Fruit fly (Drosophila melanogaster): Measurements from ENCODE around the gene CG34436.

CG34436 gene

DNA sequence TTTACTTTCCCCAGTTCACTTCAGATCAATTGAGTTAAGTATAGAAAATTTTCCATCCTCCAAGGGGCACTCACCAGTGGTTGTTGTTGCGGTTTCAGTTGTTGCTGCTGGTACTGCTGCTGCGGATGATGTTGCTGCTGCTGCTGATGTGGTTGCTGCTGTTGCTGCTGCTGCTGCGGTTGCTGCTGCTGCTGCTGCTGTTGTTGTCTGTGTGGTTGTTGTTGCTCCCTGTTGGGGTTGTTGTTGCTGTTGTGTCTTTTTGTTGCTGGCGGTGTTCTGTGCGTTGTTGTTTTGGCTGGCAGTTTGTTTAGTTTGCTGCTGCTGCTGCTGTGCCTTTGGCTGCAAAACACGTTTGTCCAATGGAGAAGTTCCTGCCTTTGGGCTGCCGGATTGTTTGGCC is 43.0 kb downstream of the CG34436 start:
- TF ChIP-seq noc (tag; optimal IDR thresholded peaks at IDR 0.05) = no peak

DNA sequence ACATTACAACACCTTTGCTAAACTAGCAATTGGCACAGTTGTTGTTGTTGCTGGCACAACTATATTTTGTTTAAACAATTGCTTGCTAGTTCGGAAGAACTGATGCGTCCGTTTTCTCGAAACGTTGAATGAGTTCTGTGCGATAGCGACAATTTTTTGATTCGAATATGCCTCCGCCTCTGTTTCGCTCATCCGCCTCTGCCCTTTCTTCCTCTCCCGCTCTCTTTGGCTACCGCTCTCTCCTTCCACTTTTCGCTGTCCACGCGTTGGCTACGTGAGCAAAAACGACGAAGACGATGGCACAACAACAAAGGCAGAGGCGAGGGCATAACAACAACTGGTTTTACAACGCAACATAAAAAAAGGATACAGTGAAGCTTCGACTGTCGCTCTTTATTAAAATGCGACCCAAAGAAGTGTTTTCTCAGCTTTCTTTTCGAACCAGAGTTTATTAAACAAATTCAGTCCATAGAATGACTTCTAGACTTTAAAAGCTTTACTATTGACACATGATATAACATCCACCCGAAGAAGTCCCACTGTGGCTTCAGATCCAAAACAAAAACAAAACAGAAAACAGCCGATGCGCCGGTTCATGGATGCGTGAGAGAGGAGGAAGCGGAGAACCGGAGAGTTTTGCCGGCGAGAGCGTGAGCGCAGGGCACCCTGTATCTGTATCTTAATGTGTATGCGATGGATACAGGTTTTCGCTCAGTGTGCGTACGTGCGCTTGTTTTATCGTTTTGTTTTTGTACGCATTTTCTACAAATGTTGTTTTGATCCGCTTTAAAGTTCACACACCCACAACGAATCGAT is 44.0 kb downstream of the CG34436 start:
- TF ChIP-seq noc (tag; optimal IDR thresholded peaks at IDR 0.05) = peak; percentile 99

dm6 chr3R:28327132-28327531 is 44.8 kb downstream of the CG34436 start:
- no peak for TF ChIP-seq noc (tag; optimal IDR thresholded peaks at IDR 0.05)

DNA sequence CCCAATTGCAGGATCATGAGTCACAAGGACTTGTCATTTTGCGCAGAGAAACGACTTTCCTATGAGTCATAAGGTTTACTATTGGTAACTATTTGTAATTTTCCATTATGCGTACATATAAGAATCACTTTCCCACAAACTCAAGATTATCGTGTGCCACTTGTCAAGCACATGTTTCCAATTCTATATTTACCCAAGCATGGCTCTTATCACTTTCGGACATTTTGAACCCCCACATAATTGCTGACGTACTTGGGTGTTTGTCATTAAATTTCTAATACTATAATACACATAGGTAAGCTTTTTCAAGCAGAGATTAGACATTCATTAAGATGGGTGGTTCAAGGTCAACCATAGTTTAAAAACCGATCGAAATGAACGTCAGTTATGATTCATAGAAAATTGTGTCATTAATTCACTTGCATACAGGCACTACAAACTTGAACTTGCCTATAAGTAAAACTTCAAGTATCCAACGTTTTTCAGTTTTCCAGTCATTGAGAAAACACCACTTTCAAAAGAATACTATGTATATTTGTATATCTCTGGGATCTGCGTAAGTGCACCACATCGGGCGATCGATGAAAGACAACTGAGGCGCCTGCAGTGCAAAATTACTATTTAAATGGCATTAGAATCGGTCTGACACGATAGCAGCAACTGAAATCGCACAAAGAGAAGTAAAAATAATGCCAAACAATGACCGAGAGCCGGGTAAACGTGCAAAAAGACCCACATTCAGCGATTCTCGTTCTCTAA is 45.5 kb downstream of the CG34436 start:
- TF ChIP-seq noc (tag; optimal IDR thresholded peaks at IDR 0.05) = peak; percentile 25

dm6 chr3R:28328780-28329546 is 46.6 kb downstream of the CG34436 start:
- peak; percentile 88 for TF ChIP-seq noc (tag; optimal IDR thresholded peaks at IDR 0.05)

dm6 chr3R:28330266-28331125 is 48.1 kb downstream of the CG34436 start:
- TF ChIP-seq noc (tag; optimal IDR thresholded peaks at IDR 0.05) = no peak

DNA sequence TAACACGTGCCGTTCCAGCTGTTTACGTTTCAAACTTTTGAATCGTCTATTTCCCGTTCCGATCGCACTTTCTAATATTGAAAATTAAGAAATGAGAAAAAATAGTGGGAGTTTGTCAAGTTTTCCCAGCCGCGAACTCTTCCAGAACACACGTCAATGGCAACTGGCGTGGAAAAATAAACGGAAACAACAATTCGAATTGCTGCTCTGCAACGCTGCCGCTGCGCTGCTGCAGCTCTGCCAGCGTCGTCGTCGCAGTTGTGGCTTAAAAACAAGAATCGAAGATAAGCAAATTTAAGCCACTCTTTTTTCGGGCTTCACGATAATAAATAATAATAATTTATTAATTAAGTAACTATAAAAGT is 48.7 kb downstream of the CG34436 start:
- TF ChIP-seq noc (tag; optimal IDR thresholded peaks at IDR 0.05) = no peak

DNA sequence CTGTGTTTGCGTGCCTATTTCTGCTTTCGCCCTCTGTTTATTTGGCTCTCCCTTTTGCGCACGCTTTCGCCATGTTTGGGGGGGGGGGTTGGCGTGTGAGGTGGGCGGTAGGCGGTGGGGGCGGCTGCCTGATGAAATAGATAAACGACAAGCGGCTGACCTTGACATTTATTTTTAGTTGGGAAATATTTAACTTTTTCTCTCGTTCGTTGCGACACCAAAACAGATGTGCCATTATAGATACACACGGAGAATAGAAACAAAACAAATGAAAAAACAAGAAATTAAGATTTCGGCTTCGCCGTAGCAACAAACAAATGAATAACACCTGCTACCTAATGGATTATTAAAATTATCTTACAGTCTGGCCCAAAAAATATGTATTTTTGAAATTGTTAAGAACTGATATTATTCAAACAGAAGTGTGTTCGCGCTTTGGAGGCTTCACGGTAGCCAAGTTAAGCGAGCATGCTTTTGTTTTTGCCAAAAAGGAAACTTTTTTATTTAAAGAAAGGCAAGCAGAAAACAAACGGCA is 49.8 kb downstream of the CG34436 start:
- TF ChIP-seq noc (tag; optimal IDR thresholded peaks at IDR 0.05) = peak; percentile 75

- no peak for TF ChIP-seq noc (tag; optimal IDR thresholded peaks at IDR 0.05)
Observed at dm6 chr3R:28332674-28333421, 50.5 kb downstream of the CG34436 start.
